Fruit fly (Drosophila melanogaster) whole organism, embryonic: Measurements from ENCODE around the gene Wwox.

Experiments used
- Atf-2 ChIP-seq: fragments of 200-800 bp; sonication (Bioruptor generic); optimal IDR thresholded peaks from 2 replicates; lab custom pipeline; 2016; ENCODE audit warnings: missing biosample characterization, missing genetic modification characterization
- CG11560 ChIP-seq: fragments of 200-800 bp; sonication (Bioruptor generic); IDR thresholded peaks from 3 replicates; pipeline ENCODE4 v1.3.6; 2022; ENCODE audit warnings: missing biosample characterization, missing genetic modification characterization
- CG12071 ChIP-seq: fragments of 200-800 bp; sonication (Bioruptor generic); optimal IDR thresholded peaks from 3 replicates; lab custom pipeline; 2018; ENCODE audit warnings: missing biosample characterization, mild to moderate bottlenecking, missing genetic modification characterization
- CG12155 ChIP-seq: fragments of 200-800 bp; sonication (Bioruptor generic); optimal IDR thresholded peaks from 3 replicates; lab custom pipeline; 2016; ENCODE audit warnings: missing biosample characterization, missing genetic modification characterization
- CG12769 ChIP-seq: fragments of 200-800 bp; sonication (Bioruptor generic); optimal IDR thresholded peaks from 2 replicates; lab custom pipeline; 2019; ENCODE audit warnings: missing biosample characterization, mild to moderate bottlenecking, missing genetic modification characterization, moderate library complexity
- CG13894 ChIP-seq: fragments of 200-800 bp; sonication (Bioruptor generic); optimal IDR thresholded peaks from 3 replicates; lab custom pipeline; 2018; ENCODE audit warnings: missing biosample characterization, mild to moderate bottlenecking, missing genetic modification characterization, moderate library complexity
- CG15514 ChIP-seq: fragments of 200-800 bp; sonication (Bioruptor generic); optimal IDR thresholded peaks from 3 replicates; lab custom pipeline; 2017; ENCODE audit warnings: missing biosample characterization, missing genetic modification characterization, mild to moderate bottlenecking, moderate library complexity, missing genetic modification reagents
- CG15696 ChIP-seq: fragments of 200-800 bp; sonication (Bioruptor generic); optimal IDR thresholded peaks from 2 replicates; lab custom pipeline; 2019; ENCODE audit warnings: missing biosample characterization, mild to moderate bottlenecking, missing genetic modification characterization, moderate library complexity
- CG17568 ChIP-seq: fragments of 200-800 bp; sonication (Bioruptor generic); optimal IDR thresholded peaks from 2 replicates; lab custom pipeline; 2018; ENCODE audit warnings: missing biosample characterization, mild to moderate bottlenecking, missing genetic modification characterization, moderate library complexity
- CG3407 ChIP-seq: fragments of 200-800 bp; sonication (Bioruptor generic); optimal IDR thresholded peaks from 2 replicates; lab custom pipeline; 2018; ENCODE audit warnings: missing biosample characterization, mild to moderate bottlenecking, missing genetic modification characterization
- CG4617 ChIP-seq: fragments of 200-800 bp; sonication (Bioruptor generic); optimal IDR thresholded peaks from 3 replicates; lab custom pipeline; 2016; ENCODE audit warnings: missing biosample characterization, missing genetic modification characterization, borderline replicate concordance
- CG8089 ChIP-seq: fragments of 200-800 bp; sonication (Bioruptor generic); optimal IDR thresholded peaks from 3 replicates; lab custom pipeline; 2016; ENCODE audit warnings: missing biosample characterization, missing genetic modification characterization
- CG8359 ChIP-seq: fragments of 200-800 bp; sonication (Bioruptor generic); optimal IDR thresholded peaks from 2 replicates; lab custom pipeline; 2017; ENCODE audit warnings: missing biosample characterization, mild to moderate bottlenecking, missing genetic modification characterization, borderline replicate concordance
- CG9817 ChIP-seq: fragments of 200-800 bp; sonication (Bioruptor generic); optimal IDR thresholded peaks from 2 replicates; lab custom pipeline; 2018; ENCODE audit warnings: missing biosample characterization, mild to moderate bottlenecking, missing genetic modification characterization, moderate library complexity
- CoRest ChIP-seq: fragments of 200-800 bp; sonication (Bioruptor generic); optimal IDR thresholded peaks from 3 replicates; lab custom pipeline; 2018; ENCODE audit warnings: missing biosample characterization, mild to moderate bottlenecking, missing genetic modification characterization, moderate library complexity
- Dbx ChIP-seq: fragments of 200-800 bp; sonication (Bioruptor generic); IDR thresholded peaks from 3 replicates; pipeline ENCODE4 v1.3.6; 2022; ENCODE audit warnings: missing biosample characterization, missing genetic modification characterization
- Deaf1 ChIP-seq: fragments of 200-800 bp; optimal IDR thresholded peaks from 3 replicates; lab custom pipeline; 2019; ENCODE audit warnings: missing biosample characterization, mild to moderate bottlenecking, missing genetic modification characterization, moderate library complexity
- Doc2 ChIP-seq: fragments of 200-800 bp; sonication (Bioruptor generic); IDR thresholded peaks from 2 replicates; pipeline ENCODE4 v1.3.6; 2022; ENCODE audit warnings: missing biosample characterization, missing genetic modification characterization
- Dp ChIP-seq: fragments of 200-800 bp; sonication (Bioruptor generic); optimal IDR thresholded peaks from 2 replicates; lab custom pipeline; 2018; ENCODE audit warnings: missing biosample characterization, mild to moderate bottlenecking, missing genetic modification characterization, moderate library complexity
- E2f2 ChIP-seq: fragments of 200-800 bp; sonication (Bioruptor generic); IDR thresholded peaks from 2 replicates; pipeline ENCODE4 v1.3.6; 2022; ENCODE audit warnings: missing biosample characterization, missing genetic modification characterization
- Ets97D ChIP-seq: fragments of 200-800 bp; sonication (Bioruptor generic); optimal IDR thresholded peaks from 3 replicates; lab custom pipeline; 2016; ENCODE audit warnings: missing biosample characterization, missing genetic modification characterization
- MTF-1 ChIP-seq: fragments of 200-800 bp; sonication (Bioruptor generic); optimal IDR thresholded peaks from 2 replicates; lab custom pipeline; 2018; ENCODE audit warnings: missing biosample characterization, mild to moderate bottlenecking, missing genetic modification characterization, borderline replicate concordance
- Med ChIP-seq: fragments of 200-800 bp; sonication (Bioruptor generic); peaks from one replicate; lab custom pipeline; 2016; ENCODE audit warnings: missing biosample characterization, missing genetic modification characterization, mild to moderate bottlenecking, inconsistent platforms, moderate library complexity
- Mrtf ChIP-seq: fragments of 200-800 bp; sonication (Bioruptor generic); IDR thresholded peaks from 3 replicates; pipeline ENCODE4 v1.3.6; 2022; ENCODE audit warnings: missing biosample characterization, missing genetic modification characterization
- Nf-YC ChIP-seq: fragments of 200-800 bp; optimal IDR thresholded peaks from 3 replicates; lab custom pipeline; 2019; ENCODE audit warnings: missing biosample characterization, mild to moderate bottlenecking, missing genetic modification characterization, moderate library complexity
- Rfx ChIP-seq: fragments of 200-800 bp; sonication (Bioruptor generic); IDR thresholded peaks from 2 replicates; pipeline ENCODE4 v1.3.6; 2022; ENCODE audit warnings: missing biosample characterization, missing genetic modification characterization
- Taf1 ChIP-seq: fragments of 200-800 bp; sonication (Bioruptor generic); IDR thresholded peaks from 2 replicates; pipeline ENCODE4 v1.3.6; 2022; ENCODE audit warnings: missing biosample characterization, missing genetic modification characterization
- Xbp1 ChIP-seq: fragments of 200-800 bp; sonication (Bioruptor generic); optimal IDR thresholded peaks from 3 replicates; lab custom pipeline; 2016; ENCODE audit warnings: missing biosample characterization, mild to moderate bottlenecking, missing genetic modification characterization
- Xrp1 ChIP-seq: fragments of 200-800 bp; sonication (Bioruptor generic); IDR thresholded peaks from 2 replicates; pipeline ENCODE4 v1.3.6; 2022; ENCODE audit warnings: missing biosample characterization, missing genetic modification characterization
- ash1 ChIP-seq: fragments of 200-800 bp; sonication (Bioruptor generic); optimal IDR thresholded peaks from 2 replicates; lab custom pipeline; 2018; ENCODE audit warnings: missing biosample characterization, mild to moderate bottlenecking, missing genetic modification characterization
- btn ChIP-seq: fragments of 200-800 bp; sonication (Bioruptor generic); optimal IDR thresholded peaks from 2 replicates; lab custom pipeline; 2016; ENCODE audit warnings: missing biosample characterization, missing genetic modification characterization
- dati ChIP-seq: fragments of 200-800 bp; sonication (Bioruptor generic); IDR thresholded peaks from 2 replicates; pipeline ENCODE4 v1.3.6; 2022; ENCODE audit warnings: missing biosample characterization, missing genetic modification characterization
- dpn ChIP-seq, 2 experiments: fragments of 200-800 bp; sonication (Bioruptor generic); optimal IDR thresholded peaks; 3 replicates each; lab custom pipeline; 2016; ENCODE audit warnings: missing biosample characterization in 2 of 2, missing genetic modification characterization in 2 of 2
- dysf ChIP-seq: fragments of 200-800 bp; sonication (Bioruptor generic); IDR thresholded peaks from 3 replicates; pipeline ENCODE4 v1.3.6; 2022; ENCODE audit warnings: missing biosample characterization, missing genetic modification characterization
- ewg ChIP-seq: fragments of 200-800 bp; sonication (Bioruptor generic); optimal IDR thresholded peaks from 3 replicates; lab custom pipeline; 2017; ENCODE audit warnings: mild to moderate bottlenecking, missing biosample characterization, missing genetic modification reagents, missing genetic modification characterization
- lilli ChIP-seq: fragments of 200-800 bp; sonication (Bioruptor generic); optimal IDR thresholded peaks from 3 replicates; lab custom pipeline; 2016; ENCODE audit warnings: missing biosample characterization, missing genetic modification characterization
- org-1 ChIP-seq: fragments of 200-800 bp; sonication (Bioruptor generic); optimal IDR thresholded peaks from 2 replicates; lab custom pipeline; 2017; ENCODE audit warnings: missing biosample characterization, missing genetic modification characterization
- pho ChIP-seq: fragments of 200-800 bp; sonication (Bioruptor generic); optimal IDR thresholded peaks from 2 replicates; lab custom pipeline; 2016; ENCODE audit warnings: missing biosample characterization, missing genetic modification characterization
- pnt ChIP-seq: fragments of 200-800 bp; sonication (Bioruptor generic); optimal IDR thresholded peaks from 3 replicates; lab custom pipeline; 2016; ENCODE audit warnings: missing biosample characterization, missing genetic modification characterization
- psq ChIP-seq: fragments of 200-800 bp; sonication (Bioruptor generic); optimal IDR thresholded peaks from 2 replicates; lab custom pipeline; 2017; ENCODE audit warnings: missing biosample characterization, missing genetic modification characterization
- row ChIP-seq: fragments of 200-800 bp; sonication (Bioruptor generic); IDR thresholded peaks from 3 replicates; pipeline ENCODE4 v1.3.6; 2022; ENCODE audit warnings: missing biosample characterization, missing genetic modification characterization
- sd ChIP-seq: fragments of 200-800 bp; sonication (Bioruptor generic); optimal IDR thresholded peaks from 3 replicates; lab custom pipeline; 2018; ENCODE audit warnings: missing biosample characterization, mild to moderate bottlenecking, missing genetic modification characterization, moderate library complexity
- stwl ChIP-seq: fragments of 200-800 bp; sonication (Bioruptor generic); optimal IDR thresholded peaks from 3 replicates; lab custom pipeline; 2018; ENCODE audit warnings: missing biosample characterization, mild to moderate bottlenecking, missing genetic modification characterization, moderate library complexity
- tgo ChIP-seq: fragments of 200-800 bp; sonication (Bioruptor generic); IDR thresholded peaks from 3 replicates; pipeline ENCODE4 v1.3.6; 2022; ENCODE audit warnings: missing biosample characterization, missing genetic modification characterization
- tin ChIP-seq: fragments of 200-800 bp; sonication (Bioruptor generic); optimal IDR thresholded peaks from 3 replicates; lab custom pipeline; 2016; ENCODE audit warnings: missing biosample characterization, missing genetic modification characterization
- trem ChIP-seq: fragments of 200-800 bp; optimal IDR thresholded peaks from 3 replicates; lab custom pipeline; 2019; ENCODE audit warnings: missing biosample characterization, mild to moderate bottlenecking, missing genetic modification characterization, moderate library complexity
- tx ChIP-seq: fragments of 200-800 bp; sonication (Bioruptor generic); optimal IDR thresholded peaks from 2 replicates; lab custom pipeline; 2016; ENCODE audit warnings: missing biosample characterization, missing genetic modification characterization
- unpg ChIP-seq: fragments of 200-800 bp; sonication (Bioruptor generic); optimal IDR thresholded peaks from 3 replicates; lab custom pipeline; 2018; ENCODE audit warnings: missing biosample characterization, mild to moderate bottlenecking, missing genetic modification characterization, moderate library complexity
- vvl ChIP-seq: fragments of 200-800 bp; sonication (Bioruptor generic); IDR thresholded peaks from 2 replicates; pipeline ENCODE4 v1.3.6; 2022; ENCODE audit warnings: missing biosample characterization, missing genetic modification characterization
- zen ChIP-seq: fragments of 200-800 bp; sonication (Bioruptor generic); optimal IDR thresholded peaks from 3 replicates; lab custom pipeline; 2018; ENCODE audit warnings: missing biosample characterization, mild to moderate bottlenecking, missing genetic modification characterization, moderate library complexity
- zfh1 ChIP-seq: fragments of 200-800 bp; sonication (Bioruptor generic); IDR thresholded peaks from 3 replicates; pipeline ENCODE4 v1.3.6; 2022; ENCODE audit warnings: missing biosample characterization, missing genetic modification characterization

The Wwox gene

DNA sequence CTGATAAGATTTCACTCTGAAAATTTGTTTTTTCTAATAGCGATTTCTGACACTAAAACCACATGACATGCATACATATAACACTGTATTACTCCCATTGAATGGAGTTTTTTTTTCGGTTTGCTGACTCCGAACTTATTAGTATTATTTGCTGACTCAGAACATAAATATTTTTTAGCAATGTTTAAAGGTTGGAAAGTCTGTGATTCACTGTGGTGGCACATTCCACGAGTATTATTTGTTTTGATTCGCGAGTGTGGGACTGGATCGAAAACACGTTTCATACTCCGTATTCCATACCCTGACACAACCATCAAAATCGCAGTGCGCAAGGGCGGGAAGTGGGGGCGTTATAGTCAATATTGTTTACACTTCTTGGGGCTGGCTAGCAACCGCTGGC, 11.4 kb downstream of the Wwox start (continued):
- TF ChIP-seq zfh1 (no peak), trem (tag; lab: Kevin White, UChicago) (no peak), Xbp1 (GFP tag; lab: Kevin White, UChicago) (no peak), Doc2 (GFP tag; lab: Robert Waterston, UW) (no peak), Nf-YC (tag; lab: Kevin White, UChicago) (no peak), tx (GFP tag; lab: Kevin White, UChicago) (no peak), tgo (GFP tag; lab: Robert Waterston, UW) (no peak), CG13894 (tag; lab: Kevin White, UChicago) (peak; percentile 21), dpn (GFP tag; optimal IDR thresholded peaks at IDR 0.05; lab: Kevin White, UChicago) (no peak), CG4617 (no peak), org-1 (GFP tag; lab: Kevin White, UChicago) (no peak), ewg (GFP tag; lab: Kevin White, UChicago) (peak; percentile 30), Rfx (GFP tag; lab: Robert Waterston, UW) (0 out of 2 replicates have a peak, but pooled peaks have one; percentile 33), tin (GFP tag; lab: Kevin White, UChicago) (no peak), CG15696 (tag; lab: Kevin White, UChicago) (no peak), CG3407 (GFP tag; lab: Kevin White, UChicago) (no peak), btn (no peak), pnt (GFP tag; lab: Kevin White, UChicago) (no peak), CG11560 (tag; lab: Robert Waterston, UW) (no peak), Taf1 (GFP tag; lab: Robert Waterston, UW) (0 out of 2 replicates have a peak, but pooled peaks have one; percentile 6), sd (peak; percentile 82), Mrtf (GFP tag; lab: Robert Waterston, UW) (no peak), CG8359 (GFP tag; lab: Kevin White, UChicago) (no peak), stwl (tag; lab: Kevin White, UChicago) (no peak), Atf-2 (GFP tag; lab: Kevin White, UChicago) (no peak), vvl (no peak)

DNA sequence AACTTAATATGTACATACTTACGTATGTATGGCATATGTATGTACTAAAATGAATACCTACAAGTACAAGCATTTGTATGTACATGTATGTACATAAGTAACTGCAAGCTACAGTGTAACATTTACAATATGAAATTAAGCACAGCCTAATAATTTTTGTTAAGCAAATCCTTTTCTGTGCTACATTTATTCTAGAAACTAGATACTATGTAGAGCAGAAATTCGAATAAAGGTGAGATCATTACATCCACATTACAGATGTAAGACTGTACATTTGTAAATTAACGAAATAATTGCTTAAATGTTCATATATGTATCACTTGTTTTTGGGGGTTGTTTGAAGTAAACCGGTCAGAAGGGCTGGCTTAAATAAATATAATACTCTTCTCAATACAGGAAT, 12.1 kb downstream of the Wwox start:
- TF ChIP-seq ash1 (GFP tag; lab: Kevin White, UChicago) (no peak), CG12155 (GFP tag; lab: Kevin White, UChicago) (peak; percentile 13), MTF-1 (no peak), Xrp1 (peak; percentile 43; the same call in 1 of the 2 replicates), CG12071 (GFP tag; lab: Kevin White, UChicago) (no peak), pho (GFP tag; lab: Kevin White, UChicago) (no peak), dpn (GFP tag; optimal IDR thresholded peaks at IDR 0.05; lab: Kevin White, UChicago) (peak in 1 of 2 experiments; percentile 12), psq (no peak), Dp (GFP tag; lab: Kevin White, UChicago) (no peak), dysf (GFP tag; lab: Robert Waterston, UW) (peak; percentile 52), lilli (peak; percentile 33), zen (tag; lab: Kevin White, UChicago) (no peak), CoRest (tag; lab: Kevin White, UChicago) (peak; percentile 10), dati (GFP tag; lab: Robert Waterston, UW) (no peak), sd (no peak), CG8089 (GFP tag; lab: Kevin White, UChicago) (no peak), CG9817 (tag; lab: Kevin White, UChicago) (peak; percentile 6), row (peak; percentile 57; the same call in 2 of the 3 replicates), CG17568 (GFP tag; lab: Kevin White, UChicago) (peak; percentile 12), Deaf1 (no peak), Ets97D (GFP tag; lab: Kevin White, UChicago) (no peak), E2f2 (GFP tag; lab: Robert Waterston, UW) (no peak), CG12769 (tag; lab: Kevin White, UChicago) (peak; percentile 38), unpg (GFP tag; lab: Kevin White, UChicago) (peak; percentile 2), Med (GFP tag; lab: Kevin White, UChicago) (peak; percentile 39), CG15514 (GFP tag; lab: Kevin White, UChicago) (peak; percentile 17), Dbx (GFP tag; lab: Robert Waterston, UW) (no peak)
